Worm (Caenorhabditis elegans): ENCODE data around the gene dpf-4.

Gene dpf-4

ce11 chrIII:5874263-5874662, 15.2 kb downstream of the dpf-4 start (continued):
- no peak for TF ChIP-seq ceh-28 (tag; optimal IDR thresholded peaks at IDR 0.05)
- TF ChIP-seq lsy-2 (tag; optimal IDR thresholded peaks at IDR 0.05): peak in 1 of 2 experiments; percentile 62
- no peak for TF ChIP-seq snpc-1.2 (GFP tag; IDR thresholded peaks at IDR 0.05)
- peak; percentile 68 for TF ChIP-seq Y75B8A.6 (GFP tag; IDR thresholded peaks at IDR 0.05)
- TF ChIP-seq R02D3.7 (tag; optimal IDR thresholded peaks at IDR 0.05): no peak
- TF ChIP-seq ZK546.5 (tag; optimal IDR thresholded peaks at IDR 0.05): no peak
- TF ChIP-seq hmg-1.1 (GFP tag; IDR thresholded peaks at IDR 0.05): no peak
- no peak for TF ChIP-seq ceh-62 (tag; optimal IDR thresholded peaks at IDR 0.05)

- TF ChIP-seq mxl-3 (GFP tag; optimal IDR thresholded peaks at IDR 0.05) (no peak), pha-4 (GFP tag; IDR thresholded peaks at IDR 0.05) (no peak), pha-4 (tag; optimal IDR thresholded peaks at IDR 0.05) (no peak), lin-38 (GFP tag; IDR thresholded peaks at IDR 0.05) (no peak), lim-7 (GFP tag; IDR thresholded peaks at IDR 0.05) (no peak; the same call in 1 of the 2 replicates), lin-1 (GFP tag; IDR thresholded peaks at IDR 0.05) (no peak), skn-1 (tag; optimal IDR thresholded peaks at IDR 0.05) (peak; percentile 22), snpc-4 (tag; optimal IDR thresholded peaks at IDR 0.05) (no peak), daf-8 (GFP tag; IDR thresholded peaks at IDR 0.05) (no peak), nhr-111 (GFP tag; optimal IDR thresholded peaks at IDR 0.05) (no peak), set-16 (GFP tag; IDR thresholded peaks at IDR 0.05) (peak; percentile 67), ceh-82 (tag; optimal IDR thresholded peaks at IDR 0.05) (no peak), D1046.2 (GFP tag; IDR thresholded peaks at IDR 0.05) (0 out of 2 replicates have a peak, but pooled peaks have one; percentile 47), mes-2 (tag; optimal IDR thresholded peaks at IDR 0.05; ENCODE audit: poor library complexity, severe bottlenecking) (no peak), aly-2 (tag; optimal IDR thresholded peaks at IDR 0.05) (no peak), F26F4.8 (GFP tag; conservative IDR thresholded peaks at IDR 0.05) (no peak), dmd-6 (GFP tag; IDR thresholded peaks at IDR 0.05) (no peak), nhr-6 (tag; optimal IDR thresholded peaks at IDR 0.05) (no peak), unc-39 (tag; optimal IDR thresholded peaks at IDR 0.05) (no peak), T20F7.1 (GFP tag; optimal IDR thresholded peaks at IDR 0.05) (peak; percentile 12), zfp-2 (tag; optimal IDR thresholded peaks at IDR 0.05) (no peak), egl-27 (tag; optimal IDR thresholded peaks at IDR 0.05) (no peak), aha-1 (tag) (peak; percentile 94), nhr-42 (GFP tag; IDR thresholded peaks at IDR 0.05) (0 out of 2 replicates have a peak, but pooled peaks have one; percentile 5), daf-19 (GFP tag; conservative IDR thresholded peaks at IDR 0.05) (no peak), php-3 (GFP tag; IDR thresholded peaks at IDR 0.05) (0 out of 2 replicates have a peak, but pooled peaks have one; percentile 8), sdz-12 (GFP tag; optimal IDR thresholded peaks at IDR 0.05) (no peak), daf-12 (tag; optimal IDR thresholded peaks at IDR 0.05) (no peak), daf-16 (GFP tag; optimal IDR thresholded peaks at IDR 0.05) (no peak), daf-16 (tag; optimal IDR thresholded peaks at IDR 0.05) (no peak), ceh-32 (tag; optimal IDR thresholded peaks at IDR 0.05; ENCODE audit: poor library complexity) (no peak), mxl-2 (GFP tag; conservative IDR thresholded peaks at IDR 0.05) (no peak), hlh-30 (tag; optimal IDR thresholded peaks at IDR 0.05; ENCODE audit: insufficient read depth) (no peak)
Measured at ce11 chrIII:5874664-5875417, 15.7 kb downstream of the dpf-4 start.

All from whole organism, L4 larva.